Fruit fly (Drosophila melanogaster): ENCODE data around the gene Cap-D3.

The Cap-D3 gene

DNA sequence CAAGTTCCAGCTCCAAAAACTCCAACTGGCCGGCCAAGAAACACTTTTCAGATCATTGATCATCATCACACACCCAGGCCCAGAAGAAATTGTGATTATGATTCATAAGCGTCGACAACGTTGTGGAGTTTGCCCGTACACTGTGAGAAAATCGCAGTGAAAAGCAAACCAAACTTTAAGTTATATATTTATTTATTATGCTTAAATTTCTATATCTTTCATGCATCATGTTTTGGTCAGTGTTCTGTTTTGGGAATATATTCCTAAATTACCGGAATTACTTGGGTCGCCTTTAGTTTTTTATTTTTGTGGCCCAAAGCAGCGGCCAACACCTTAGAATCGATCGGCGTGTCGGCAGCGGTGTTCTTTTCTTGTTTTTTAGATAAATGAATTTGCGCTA is 20.6 kb upstream of the Cap-D3 start:
- no peak for TF ChIP-seq CG17801 (GFP tag; optimal IDR thresholded peaks at IDR 0.05; ENCODE audit: partially characterized antibody)

DNA sequence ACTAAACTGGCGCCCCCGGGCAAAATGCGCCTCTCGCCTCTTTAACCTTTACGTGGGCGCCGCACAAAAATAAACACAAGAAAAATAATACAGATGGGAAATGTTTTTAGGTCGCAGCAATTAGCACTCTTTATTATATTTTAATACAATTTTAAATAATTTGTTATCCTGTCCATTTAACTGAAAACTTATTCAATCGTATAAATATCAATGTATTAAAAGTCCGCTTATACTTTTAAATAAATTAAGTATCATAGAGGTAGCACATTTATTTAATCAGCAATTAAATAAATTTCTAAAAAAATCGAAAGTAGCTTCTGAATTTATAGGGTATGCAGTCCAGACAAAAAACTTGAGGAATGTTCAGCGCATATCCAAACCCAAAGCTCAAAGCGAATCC is 18.6 kb upstream of the Cap-D3 start:
- TF ChIP-seq CG17801 (GFP tag; optimal IDR thresholded peaks at IDR 0.05; ENCODE audit: partially characterized antibody): no peak

DNA sequence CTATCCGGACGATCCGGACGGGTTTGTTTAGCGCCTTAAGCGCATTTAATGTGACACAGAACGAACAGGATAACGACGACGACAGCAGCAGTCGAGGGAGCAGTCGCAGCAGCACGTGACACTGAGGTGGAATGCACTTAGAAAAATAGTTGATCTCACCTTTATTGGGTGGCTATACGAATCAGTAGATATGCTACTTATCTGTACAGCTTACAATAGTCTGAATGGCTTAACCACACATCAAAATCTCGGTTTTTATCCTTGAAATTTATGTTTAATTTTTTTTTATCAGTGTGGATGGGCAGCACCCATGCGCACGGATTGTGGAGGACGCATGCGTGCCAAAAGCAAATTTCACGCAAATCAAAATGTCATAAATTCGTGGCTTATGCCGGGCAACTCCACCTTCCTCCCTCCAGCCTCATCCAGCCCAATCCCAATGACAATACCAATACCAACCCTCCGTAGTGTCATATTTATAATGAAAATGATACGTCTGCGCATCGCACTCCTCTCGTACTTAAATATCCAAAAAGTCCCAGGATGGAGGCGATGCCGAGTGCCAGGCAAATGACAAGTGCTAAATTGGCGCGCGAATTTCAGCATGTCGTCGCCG is 17.8 kb upstream of the Cap-D3 start:
- no peak for TF ChIP-seq CG17801 (GFP tag; optimal IDR thresholded peaks at IDR 0.05; ENCODE audit: partially characterized antibody)

DNA sequence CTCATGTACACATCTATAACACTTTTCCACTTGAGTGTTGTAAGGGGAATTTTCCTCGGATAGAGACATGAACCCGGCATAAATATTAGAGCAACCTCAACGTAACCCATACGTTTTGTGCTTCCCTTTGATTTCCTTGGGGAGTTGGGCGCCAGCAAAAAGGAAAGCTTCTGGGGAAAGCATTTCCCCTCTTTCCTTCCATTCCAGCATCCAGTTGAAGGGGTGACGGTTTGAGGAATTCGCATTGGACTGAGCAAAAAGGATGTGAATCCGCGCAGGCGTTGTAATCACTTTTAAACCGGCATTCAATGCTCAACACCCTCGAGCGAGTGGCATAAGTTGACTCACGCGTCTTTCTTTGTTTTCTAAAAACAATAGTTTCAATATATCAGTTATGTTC is 10.8 kb upstream of the Cap-D3 start:
- TF ChIP-seq CG17801 (GFP tag; optimal IDR thresholded peaks at IDR 0.05; ENCODE audit: partially characterized antibody): no peak

DNA sequence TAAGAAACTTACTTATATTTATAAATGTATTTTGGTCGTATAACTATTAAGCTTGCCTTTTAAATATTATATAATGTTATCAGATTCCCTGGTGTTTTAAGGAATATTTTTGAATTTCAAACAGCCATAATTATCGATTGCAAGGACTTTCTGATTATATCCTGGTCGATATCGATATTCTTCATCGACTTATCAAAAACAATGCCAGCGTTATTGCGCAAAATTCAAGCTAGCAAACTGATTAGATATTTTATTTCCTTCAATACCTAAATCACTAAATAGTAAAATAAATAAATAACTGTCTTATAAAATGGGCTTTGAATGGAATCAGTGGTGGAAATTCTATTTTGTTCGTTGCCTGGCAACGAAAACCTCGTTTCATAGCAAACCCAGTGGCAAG is 8.3 kb upstream of the Cap-D3 start, which contains the start of gene CG14020:
CG14020 (plus strand) TSS at position 345 of the 400 bp plus-strand sequence.
- no peak for TF ChIP-seq CG17801 (GFP tag; optimal IDR thresholded peaks at IDR 0.05; ENCODE audit: partially characterized antibody)

DNA sequence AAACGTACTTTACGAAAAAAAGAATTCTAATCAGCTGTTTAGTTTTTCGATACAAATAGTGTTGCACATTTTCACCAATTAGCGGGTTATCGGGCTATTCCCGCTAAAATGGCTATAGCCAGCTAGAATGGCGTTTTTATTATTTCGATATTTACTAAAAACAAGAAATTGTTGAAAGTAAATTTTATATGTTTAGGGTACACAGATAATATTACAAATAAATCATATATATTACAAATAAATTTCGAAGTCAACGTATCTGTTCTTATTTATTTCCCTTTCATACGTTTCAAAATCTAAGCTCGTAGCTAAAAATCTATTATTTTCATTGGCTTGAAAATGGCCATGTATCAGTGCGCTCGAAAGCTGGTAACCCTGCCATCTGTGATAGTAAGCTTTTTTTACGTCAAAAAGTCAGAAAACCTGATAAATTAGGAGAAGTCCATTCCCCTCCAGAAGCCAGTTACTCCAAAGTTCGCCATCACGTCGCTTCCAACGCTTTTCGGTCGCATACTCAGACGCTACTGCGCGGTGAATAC is 5.8 kb upstream of the Cap-D3 start, which contains the start of the genes CG7382 and cl:
CG7382 (minus strand) TSS at position 51 of the 539 bp plus-strand sequence.
cl (plus strand) TSS at position 290 of the 539 bp plus-strand sequence.
- no peak for TF ChIP-seq CG17801 (GFP tag; optimal IDR thresholded peaks at IDR 0.05; ENCODE audit: partially characterized antibody)

DNA sequence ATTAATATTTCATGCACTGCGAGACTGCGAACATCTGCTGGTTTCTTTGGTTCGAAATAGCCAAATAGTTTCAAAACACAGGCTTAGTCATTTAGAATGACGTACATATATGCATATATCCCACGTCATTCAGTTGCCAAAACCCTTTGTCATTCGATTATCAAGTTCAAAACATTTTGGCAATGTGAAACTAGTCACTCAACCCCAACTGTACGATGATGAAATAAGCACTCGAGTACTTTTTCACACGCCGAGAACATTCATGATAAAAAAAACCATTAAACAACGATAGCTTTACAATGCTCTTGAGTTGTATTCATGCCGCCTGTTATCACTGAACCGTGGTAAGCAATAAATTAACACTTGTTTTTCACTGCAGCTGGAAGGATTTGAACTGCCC is 4.9 kb upstream of the Cap-D3 start:
- TF ChIP-seq CG17801 (GFP tag; optimal IDR thresholded peaks at IDR 0.05; ENCODE audit: partially characterized antibody): no peak

DNA sequence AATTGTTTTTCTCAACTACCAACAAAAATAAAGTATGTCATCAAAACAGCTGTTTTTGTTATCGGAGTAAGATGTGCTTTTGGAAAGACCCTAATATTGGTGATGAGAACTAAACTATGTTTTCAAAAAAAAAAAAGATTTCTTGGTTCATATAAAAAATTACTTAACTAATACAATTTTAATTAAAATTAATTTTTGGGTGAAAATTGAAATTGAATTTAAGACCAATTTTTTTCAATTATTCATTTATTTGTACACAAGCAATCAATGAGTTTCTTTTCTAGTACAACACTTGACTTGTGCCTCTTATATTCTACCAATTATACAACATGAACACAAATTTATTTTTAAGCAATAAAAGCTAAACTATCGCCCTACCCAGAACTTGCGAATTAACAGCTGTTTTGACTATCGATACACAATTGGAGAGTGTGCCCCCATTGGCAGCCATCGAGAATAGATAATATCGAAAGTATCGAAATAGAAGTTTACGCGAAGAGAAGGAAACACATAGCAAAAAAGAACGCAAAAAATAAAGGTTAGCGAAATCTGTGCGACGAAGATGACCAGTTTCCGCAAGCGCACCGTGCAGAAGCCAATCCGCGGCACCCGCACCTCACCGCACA is 1.7 kb upstream of the Cap-D3 start, which contains the start of the genes Vps52 and Elp4:
Vps52 (minus strand) TSS at position 51 of the 626 bp plus-strand sequence.
Elp4 (plus strand) TSS at position 292 of the 626 bp plus-strand sequence.
- TF ChIP-seq CG17801 (GFP tag; optimal IDR thresholded peaks at IDR 0.05; ENCODE audit: partially characterized antibody): peak; percentile 51

DNA sequence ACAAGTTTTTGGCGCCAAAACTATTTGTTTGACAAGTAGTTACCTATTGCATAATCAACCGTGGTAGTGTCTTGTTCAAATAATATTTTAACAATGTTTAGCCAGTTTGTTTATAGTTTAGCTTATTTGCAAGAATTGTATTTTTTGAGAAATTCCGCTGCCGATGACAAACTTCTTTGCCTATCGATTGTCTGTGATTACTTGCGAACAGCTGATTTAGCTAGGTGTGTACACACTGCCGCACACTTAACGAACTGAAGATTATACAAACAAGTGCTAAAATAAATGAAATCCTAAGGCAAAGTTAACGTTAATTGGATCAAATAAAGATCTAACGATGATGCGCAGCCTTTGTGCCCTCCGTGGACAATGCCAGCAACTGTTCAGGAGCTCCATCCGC is 1.0 kb downstream of the Cap-D3 start, which contains the start of gene Cox11:
Cox11 (plus strand) TSS at position 220 of the 400 bp plus-strand sequence.
- no peak for TF ChIP-seq CG17801 (GFP tag; optimal IDR thresholded peaks at IDR 0.05; ENCODE audit: partially characterized antibody)

DNA sequence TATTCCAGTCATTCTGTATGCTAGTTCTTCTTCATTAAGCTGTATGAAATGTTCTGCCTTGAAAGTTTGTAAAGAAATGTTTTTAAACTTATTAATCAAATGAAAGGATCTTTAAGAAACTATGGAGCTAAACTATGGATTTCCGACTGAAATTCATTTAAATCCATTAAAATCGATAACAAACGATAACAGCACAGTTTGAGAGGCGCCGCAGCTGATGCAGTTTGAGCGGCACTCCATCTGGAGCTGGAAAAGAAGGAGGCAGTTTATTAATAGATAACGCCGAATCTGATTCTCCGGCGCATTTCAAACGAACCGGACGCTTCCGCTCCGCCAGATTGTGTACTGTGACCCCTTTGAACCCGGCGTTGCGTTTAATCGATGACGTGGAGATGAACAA is 2.2 kb downstream of the Cap-D3 start, which contains the start of gene CG31915:
CG31915 (plus strand) TSS at position 263 of the 400 bp plus-strand sequence.
- no peak for TF ChIP-seq CG17801 (GFP tag; optimal IDR thresholded peaks at IDR 0.05; ENCODE audit: partially characterized antibody)

DNA sequence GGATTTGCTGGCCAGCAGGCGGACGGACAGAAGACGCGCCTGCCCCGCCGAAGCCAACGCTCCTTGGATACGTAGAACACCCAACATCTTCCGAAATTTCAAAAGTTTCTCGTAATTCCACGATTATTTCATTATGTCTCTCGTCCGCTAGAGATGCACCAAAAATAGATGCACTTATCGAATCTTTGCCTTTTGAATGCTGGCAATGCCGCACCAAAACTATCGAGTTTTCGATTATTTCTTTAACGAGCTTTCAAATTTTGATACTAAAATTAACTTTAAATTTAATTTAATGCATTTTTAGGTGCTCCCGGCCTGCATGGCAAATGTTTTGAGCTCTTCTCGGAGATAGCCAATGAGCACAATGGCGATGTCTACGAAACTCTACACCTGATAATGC is 6.4 kb downstream of the Cap-D3 start, which contains the start of gene Coq6:
Coq6 (minus strand) TSS at position 163 of the 400 bp plus-strand sequence.
- TF ChIP-seq CG17801 (GFP tag; optimal IDR thresholded peaks at IDR 0.05; ENCODE audit: partially characterized antibody): no peak

DNA sequence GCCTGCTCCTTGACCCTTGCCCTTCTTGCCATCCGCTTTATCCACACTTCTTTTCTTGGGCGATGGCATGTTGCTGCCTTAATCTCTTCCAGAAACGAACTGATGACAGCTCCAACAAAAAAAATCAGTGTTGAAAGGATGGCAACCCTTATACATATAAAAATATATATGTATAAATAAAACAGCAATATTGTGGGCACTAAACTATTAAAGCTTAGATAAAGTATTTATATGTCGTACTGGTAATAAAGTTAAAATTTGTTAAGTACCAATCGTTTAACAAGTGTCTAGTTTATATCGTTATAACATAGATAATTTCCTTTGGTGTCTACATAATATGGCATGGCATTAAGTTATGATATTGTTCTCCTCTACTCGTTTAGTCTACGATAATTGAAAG is 11.0 kb downstream of the Cap-D3 start, which contains the start of gene tomb:
tomb (minus strand) TSS at position 101 of the 400 bp plus-strand sequence.
- no peak for TF ChIP-seq CG17801 (GFP tag; optimal IDR thresholded peaks at IDR 0.05; ENCODE audit: partially characterized antibody)

DNA sequence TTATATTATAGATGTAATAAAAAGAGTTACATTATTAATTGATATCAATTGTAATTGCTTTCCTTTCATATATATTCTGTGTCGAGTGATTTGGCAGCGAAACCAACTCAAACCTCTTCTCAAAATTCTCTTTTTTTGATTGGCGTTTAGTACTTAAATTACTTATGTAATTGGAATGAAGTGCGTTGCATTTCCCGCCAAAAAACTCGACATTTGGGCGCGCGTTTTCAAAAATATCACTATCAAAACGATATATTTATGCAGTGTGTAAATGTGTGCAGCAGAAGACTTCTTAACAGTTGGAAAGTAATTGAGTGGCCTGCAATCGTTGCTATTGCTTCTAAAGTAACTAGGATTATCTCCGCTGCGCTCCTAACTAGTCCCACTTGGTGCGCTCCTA is 11.4 kb downstream of the Cap-D3 start:
- TF ChIP-seq CG17801 (GFP tag; optimal IDR thresholded peaks at IDR 0.05; ENCODE audit: partially characterized antibody): no peak

DNA sequence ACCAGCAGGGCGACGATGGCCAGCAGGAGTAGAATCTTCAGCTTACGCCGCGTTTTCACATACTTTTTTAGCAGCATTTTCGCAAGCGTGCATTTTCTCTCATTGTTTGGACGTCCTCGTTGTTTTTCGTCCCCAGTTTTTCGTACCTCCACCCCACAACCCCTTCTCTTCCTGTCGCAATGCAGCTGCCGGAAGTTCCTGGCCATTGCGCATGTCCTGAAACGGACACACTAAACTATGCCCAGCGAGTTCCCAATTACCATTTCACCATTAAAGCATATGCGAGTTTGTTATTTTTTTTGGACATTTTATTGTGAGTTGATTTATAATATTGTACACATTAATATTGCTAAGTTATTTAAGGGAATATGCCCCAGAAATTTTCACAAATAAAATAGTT is 13.3 kb downstream of the Cap-D3 start, which contains the start of gene CG14015:
CG14015 (minus strand) TSS at position 163 of the 400 bp plus-strand sequence.
- no peak for TF ChIP-seq CG17801 (GFP tag; optimal IDR thresholded peaks at IDR 0.05; ENCODE audit: partially characterized antibody)

DNA sequence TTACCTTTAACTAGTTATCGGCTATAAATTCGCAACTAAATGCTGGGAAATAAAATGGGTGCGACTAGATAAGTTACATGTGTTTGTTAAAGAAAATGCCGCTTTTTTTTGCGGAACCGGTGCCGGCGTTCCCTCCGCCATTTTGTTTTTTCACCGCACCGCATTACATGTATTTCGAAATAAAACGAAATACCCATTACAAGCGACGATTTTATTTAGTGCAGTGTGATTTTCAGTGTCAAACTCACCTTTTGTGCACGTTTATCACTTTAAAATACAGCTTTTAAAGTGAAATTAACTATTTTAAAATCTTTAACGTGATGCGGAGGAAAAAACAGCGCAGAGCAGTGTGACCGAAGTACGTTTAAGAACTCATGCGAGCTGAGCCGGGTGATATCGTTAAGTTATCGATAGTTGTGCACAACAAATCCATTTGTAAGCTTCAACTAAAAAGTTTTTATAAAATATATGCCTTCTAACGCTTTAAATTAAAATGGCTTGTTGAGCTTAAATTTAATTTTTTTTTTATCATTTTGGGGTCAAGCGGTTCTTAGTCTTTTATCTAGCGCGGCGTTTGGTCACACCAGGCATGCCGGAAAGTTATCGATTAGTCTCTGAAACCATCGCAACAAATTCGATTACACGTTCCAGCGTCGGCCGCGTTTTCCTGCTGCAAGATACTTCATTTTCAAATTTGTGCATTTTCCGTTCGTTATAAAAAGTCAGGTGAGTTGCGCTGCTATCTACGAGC is 16.4 kb downstream of the Cap-D3 start, which contains the start of the genes Hel25E and Lam:
Hel25E (minus strand) TSS at position 380 of the 751 bp plus-strand sequence.
Lam (plus strand) TSS at position 546 of the 751 bp plus-strand sequence.
- no peak for TF ChIP-seq CG17801 (GFP tag; optimal IDR thresholded peaks at IDR 0.05; ENCODE audit: partially characterized antibody)
